Fruit fly (Drosophila melanogaster): ENCODE measurements around the gene hwt.

hwt gene

dm6 chrX:12580040-12580497 lies 11.8 kb upstream of the hwt start (continued):
- no peak for TF ChIP-seq CG10147 (GFP tag; optimal IDR thresholded peaks at IDR 0.05)
- TF ChIP-seq Kr (GFP tag; optimal IDR thresholded peaks at IDR 0.05), result peak; percentile 93
- TF ChIP-seq CG12744 (GFP tag; optimal IDR thresholded peaks at IDR 0.05), result no peak
- TF ChIP-seq caup (GFP tag; optimal IDR thresholded peaks at IDR 0.05; ENCODE audit: severe bottlenecking), result no peak
- TF ChIP-seq sqz (GFP tag; optimal IDR thresholded peaks at IDR 0.05), result peak; percentile 71
- TF ChIP-seq CG10321 (GFP tag; IDR thresholded peaks at IDR 0.05), result no peak
- TF ChIP-seq zen (tag; optimal IDR thresholded peaks at IDR 0.05), result no peak
- no peak for TF ChIP-seq CG6854 (GFP tag; optimal IDR thresholded peaks at IDR 0.05)
- TF ChIP-seq mirr (GFP tag; optimal IDR thresholded peaks at IDR 0.05), result no peak
- TF ChIP-seq vfl (GFP tag; optimal IDR thresholded peaks at IDR 0.05), result no peak
- no peak for TF ChIP-seq psq (GFP tag; optimal IDR thresholded peaks at IDR 0.05)
- no peak for TF ChIP-seq CG15269 (tag; optimal IDR thresholded peaks at IDR 0.05)
- TF ChIP-seq Scr (GFP tag; IDR thresholded peaks at IDR 0.05; ENCODE audit: partially characterized antibody), result no peak
- no peak for TF ChIP-seq Sin3A (optimal IDR thresholded peaks at IDR 0.05)
- TF ChIP-seq Dip3 (GFP tag; optimal IDR thresholded peaks at IDR 0.05), result no peak
- no peak for TF ChIP-seq CG6813 (GFP tag; optimal IDR thresholded peaks at IDR 0.05)
- TF ChIP-seq Antp (GFP tag; optimal IDR thresholded peaks at IDR 0.05), result no peak
- TF ChIP-seq Opbp (GFP tag; IDR thresholded peaks at IDR 0.05; ENCODE audit: partially characterized antibody), result no peak
- TF ChIP-seq NK7.1 (GFP tag; optimal IDR thresholded peaks at IDR 0.05), result no peak
- peak in 1 of 2 experiments; percentile 26 for TF ChIP-seq Trl (optimal IDR thresholded peaks at IDR 0.05)
- no peak for TF ChIP-seq Trl (GFP tag; optimal IDR thresholded peaks at IDR 0.05)
- no peak for TF ChIP-seq CG4617 (GFP tag; optimal IDR thresholded peaks at IDR 0.05; ENCODE audit: borderline replicate concordance)
- TF ChIP-seq Mad (GFP tag; optimal IDR thresholded peaks at IDR 0.05), result no peak
- TF ChIP-seq CG33213 (GFP tag; optimal IDR thresholded peaks at IDR 0.05), result no peak
- TF ChIP-seq Neu2 (GFP tag; optimal IDR thresholded peaks at IDR 0.05; ENCODE audit: borderline replicate concordance), result no peak
- no peak for TF ChIP-seq ase (GFP tag; IDR thresholded peaks at IDR 0.05)
- TF ChIP-seq CG1832 (GFP tag; optimal IDR thresholded peaks at IDR 0.05), result peak; percentile 53
- TF ChIP-seq ewg (GFP tag; optimal IDR thresholded peaks at IDR 0.05), result peak; percentile 55
- TF ChIP-seq CG11398 (GFP tag; optimal IDR thresholded peaks at IDR 0.05), result no peak
- no peak for TF ChIP-seq CG11696 (GFP tag; IDR thresholded peaks at IDR 0.05)
- TF ChIP-seq CG8478 (optimal IDR thresholded peaks at IDR 0.05), result no peak
- TF ChIP-seq CG11247 (GFP tag; IDR thresholded peaks at IDR 0.05), result no peak
- no peak for TF ChIP-seq Gsc (GFP tag; IDR thresholded peaks at IDR 0.05)
- no peak for TF ChIP-seq CG15011 (GFP tag; optimal IDR thresholded peaks at IDR 0.05)
- no peak for TF ChIP-seq Fer1 (GFP tag; optimal IDR thresholded peaks at IDR 0.05)
- TF ChIP-seq corto (GFP tag; optimal IDR thresholded peaks at IDR 0.05), result peak; percentile 13
- TF ChIP-seq Doc2 (GFP tag; IDR thresholded peaks at IDR 0.05), result no peak
- TF ChIP-seq CG10267 (tag; optimal IDR thresholded peaks at IDR 0.05), result no peak
- peak; percentile 83 for TF ChIP-seq cg (GFP tag; optimal IDR thresholded peaks at IDR 0.05)
- no peak for TF ChIP-seq CG4820 (GFP tag; optimal IDR thresholded peaks at IDR 0.05)
- no peak for TF ChIP-seq twi (tag; optimal IDR thresholded peaks at IDR 0.05)
- TF ChIP-seq Drgx (GFP tag; IDR thresholded peaks at IDR 0.05), result no peak
- TF ChIP-seq Aef1 (GFP tag; IDR thresholded peaks at IDR 0.05), result no peak
- no peak for TF ChIP-seq lilli (GFP tag; optimal IDR thresholded peaks at IDR 0.05)
